Worm (Caenorhabditis elegans) whole organism, late embryonic: ENCODE measurements around the gene mtrr-1.

Source experiments
- lin-11 ChIP-seq: fragments of 200-800 bp; sonication (Bioruptor generic); optimal IDR thresholded peaks from 2 replicates; lab custom pipeline; 2018; ENCODE audit warnings: mild to moderate bottlenecking, missing genetic modification characterization, missing compliant biosample characterization
- madf-2 ChIP-seq: sonication (generic microtip); optimal IDR thresholded peaks from 2 replicates; lab custom pipeline; 2017; ENCODE audit warnings: missing genetic modification characterization, missing compliant biosample characterization
- nhr-11 ChIP-seq: fragments of 150-350 bp; optimal IDR thresholded peaks from 2 replicates; lab custom pipeline; 2014; ENCODE audit warnings: missing biosample characterization, missing genetic modification characterization

DNA sequence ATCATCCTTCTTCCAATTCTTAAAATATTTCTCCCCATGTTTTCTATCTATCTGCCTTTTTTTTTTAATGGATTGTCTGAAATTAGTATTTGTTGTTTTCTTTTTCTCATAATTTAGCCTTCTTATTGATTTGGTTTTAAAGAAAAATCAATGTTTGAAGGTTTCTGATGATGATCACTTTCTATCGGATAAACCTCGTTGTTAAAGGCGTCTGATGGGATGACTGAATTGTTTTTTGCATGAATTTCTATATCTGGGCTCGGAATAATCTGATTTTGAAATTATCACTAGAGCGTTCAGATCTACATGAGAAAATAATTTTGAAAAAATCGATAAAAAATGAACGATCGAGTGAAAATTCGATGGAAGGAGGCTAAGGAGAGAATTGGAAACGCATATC is 47.9 kb downstream of the mtrr-1 start, which contains the start of gene scp-1:
- TF ChIP-seq nhr-11 (tag; lab: Kevin White, UChicago) (no peak), lin-11 (tag; lab: Kevin White, UChicago) (no peak), madf-2 (tag; lab: Kevin White, UChicago) (no peak)
